Worm (Caenorhabditis elegans) whole organism, late embryonic: ENCODE measurements around the gene C02B8.6.

Experiments
- ama-1 ChIP-seq: fragments of 150-350 bp; optimal IDR thresholded peaks from 2 replicates; lab custom pipeline; 2014
- dve-1 ChIP-seq: sonication (generic microtip); optimal IDR thresholded peaks from 2 replicates; lab custom pipeline; 2017; ENCODE audit warnings: antibody characterized with exemption, mild to moderate bottlenecking, missing genetic modification characterization, missing compliant biosample characterization
- elt-2 ChIP-seq: sonication (generic microtip); optimal IDR thresholded peaks from 2 replicates; lab custom pipeline; 2016; ENCODE audit warnings: missing genetic modification reagents, missing genetic modification characterization, missing compliant biosample characterization
- ets-4 ChIP-seq: sonication (generic microtip); optimal IDR thresholded peaks from 2 replicates; lab custom pipeline; 2016; ENCODE audit warnings: missing genetic modification characterization, missing compliant biosample characterization
- pag-3 ChIP-seq: sonication (generic microtip); optimal IDR thresholded peaks from 2 replicates; lab custom pipeline; 2016; ENCODE audit warnings: missing compliant biosample characterization, missing genetic modification characterization, borderline replicate concordance
- pat-9 ChIP-seq: fragments of 200-800 bp; sonication (Bioruptor generic); optimal IDR thresholded peaks from 2 replicates; lab custom pipeline; 2018; ENCODE audit warnings: mild to moderate bottlenecking, missing genetic modification characterization, moderate library complexity, missing compliant biosample characterization
- pha-4 ChIP-seq: fragments of 150-350 bp; optimal IDR thresholded peaks from 2 replicates; lab custom pipeline; 2018; ENCODE audit warnings: missing biosample characterization, missing genetic modification reagents, missing genetic modification characterization
- sox-2 ChIP-seq: fragments of 200-800 bp; sonication (Bioruptor generic); IDR thresholded peaks from 2 replicates; pipeline ENCODE4 v1.3.6; 2022; ENCODE audit warnings: missing genetic modification reagents, missing genetic modification characterization, missing compliant biosample characterization

ce11 chrX:8117827-8118317 lies 18.3 kb downstream of the C02B8.6 start:
- TF ChIP-seq pha-4 (tag; lab: Kevin White, UChicago) (no peak), elt-2 (tag; lab: Kevin White, UChicago) (no peak), dve-1 (no peak), sox-2 (GFP tag; lab: Robert Waterston, UW) (no peak), ama-1 (lab: Kevin White, UChicago) (no peak), pat-9 (tag; lab: Kevin White, UChicago) (no peak), pag-3 (tag; lab: Kevin White, UChicago) (no peak), ets-4 (tag; lab: Kevin White, UChicago) (no peak)
